Fruit fly (Drosophila melanogaster): ENCODE results near the gene Ir7c.
A peak's percentile ranks its signal among the peaks of the same experiment; 100 is the strongest.

The Ir7c gene

DNA sequence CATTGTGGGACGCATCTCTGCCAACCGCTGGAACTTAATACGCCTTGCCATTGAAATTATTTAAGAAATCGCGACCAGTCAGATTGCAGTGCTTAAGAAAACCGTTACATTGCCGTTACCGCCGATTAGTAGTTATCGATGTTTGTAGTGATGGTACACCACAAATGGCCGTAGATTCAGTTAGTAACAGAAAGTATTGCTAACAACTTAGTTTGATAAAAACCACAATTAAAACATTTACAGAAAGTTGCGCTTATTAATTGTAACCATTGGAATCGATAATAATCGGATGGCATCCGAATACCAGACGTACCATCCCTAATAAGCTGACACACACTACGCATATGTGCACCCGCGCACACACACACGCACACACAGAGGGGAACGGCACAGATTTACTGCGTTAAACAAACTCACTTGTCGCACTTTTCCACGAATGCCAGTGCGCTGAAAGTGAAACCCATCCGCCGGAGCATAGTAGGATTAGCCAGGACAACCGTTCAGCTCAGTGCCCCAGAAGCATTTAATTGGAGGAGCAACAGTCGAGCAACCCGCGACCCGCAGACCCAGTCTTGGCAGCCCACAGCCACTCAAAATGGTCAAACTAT, 46.0 kb downstream of the Ir7c start, which contains the start of the genes hdm and Ykt6 (continued):
- peak; percentile 50; the same call in 1 of the 2 replicates for TF ChIP-seq CG32772 (GFP tag; IDR thresholded peaks at IDR 0.05)
- no peak for TF ChIP-seq HLHmδ (GFP tag; optimal IDR thresholded peaks at IDR 0.05)
- TF ChIP-seq CG7928 (GFP tag; optimal IDR thresholded peaks at IDR 0.05), result peak; percentile 51
- TF ChIP-seq CG12155 (GFP tag; optimal IDR thresholded peaks at IDR 0.05), result peak; percentile 86
- TF ChIP-seq sug (tag; optimal IDR thresholded peaks at IDR 0.05), result peak; percentile 72
- TF ChIP-seq CG10979 (tag; optimal IDR thresholded peaks at IDR 0.05), result peak; percentile 66
- peak; percentile 56 for TF ChIP-seq CG8924 (tag; optimal IDR thresholded peaks at IDR 0.05)
- TF ChIP-seq CG4404 (GFP tag; IDR thresholded peaks at IDR 0.05), result peak; percentile 79
- peak; percentile 90 for TF ChIP-seq CG9932 (GFP tag; IDR thresholded peaks at IDR 0.05)
- TF ChIP-seq CG14014 (GFP tag; IDR thresholded peaks at IDR 0.05), result peak; percentile 81
- peak; percentile 58 for TF ChIP-seq CG12744 (GFP tag; optimal IDR thresholded peaks at IDR 0.05)
- TF ChIP-seq CG4707 (GFP tag; optimal IDR thresholded peaks at IDR 0.05), result no peak
- no peak for TF ChIP-seq Sox102F (GFP tag; optimal IDR thresholded peaks at IDR 0.05)
- TF ChIP-seq CG18619 (GFP tag; optimal IDR thresholded peaks at IDR 0.05), result peak; percentile 51
- TF ChIP-seq CG9817 (tag; optimal IDR thresholded peaks at IDR 0.05), result peak; percentile 72
- peak; percentile 75; the same call in 1 of the 2 replicates for TF ChIP-seq al (GFP tag; IDR thresholded peaks at IDR 0.05)
- TF ChIP-seq CG8281 (tag; optimal IDR thresholded peaks at IDR 0.05), result no peak
- peak; percentile 83 for TF ChIP-seq H2.0 (GFP tag; IDR thresholded peaks at IDR 0.05)
- peak; percentile 59 for TF ChIP-seq CG12299 (tag; optimal IDR thresholded peaks at IDR 0.05)
- TF ChIP-seq CG3726 (GFP tag; IDR thresholded peaks at IDR 0.05), result 0 out of 3 replicates have a peak, but pooled peaks have one; percentile 63
- peak; percentile 72 for TF ChIP-seq CG33213 (GFP tag; optimal IDR thresholded peaks at IDR 0.05)
- TF ChIP-seq Asciz (GFP tag; optimal IDR thresholded peaks at IDR 0.05), result no peak
- peak; percentile 80 for TF ChIP-seq CG16863 (GFP tag; optimal IDR thresholded peaks at IDR 0.05)
- peak; percentile 74 for TF ChIP-seq Mad (GFP tag; optimal IDR thresholded peaks at IDR 0.05)
- peak; percentile 87 for TF ChIP-seq Dbx (GFP tag; IDR thresholded peaks at IDR 0.05)
- peak in 1 of 2 experiments; percentile 72 for TF ChIP-seq Hr51 (GFP tag; optimal IDR thresholded peaks at IDR 0.05)
- TF ChIP-seq CG7556 (GFP tag; optimal IDR thresholded peaks at IDR 0.05), result peak; percentile 52
- TF ChIP-seq phol (tag; optimal IDR thresholded peaks at IDR 0.05), result peak; percentile 77
- TF ChIP-seq CG4820 (GFP tag; optimal IDR thresholded peaks at IDR 0.05), result peak; percentile 76
- TF ChIP-seq ara (GFP tag; IDR thresholded peaks at IDR 0.05), result peak; percentile 85
- peak; percentile 91 for TF ChIP-seq tna (GFP tag; IDR thresholded peaks at IDR 0.05; ENCODE audit: partially characterized antibody)
- peak; percentile 67 for TF ChIP-seq slp2 (GFP tag; optimal IDR thresholded peaks at IDR 0.05)
- peak; percentile 86 for TF ChIP-seq ato (GFP tag; IDR thresholded peaks at IDR 0.05; ENCODE audit: partially characterized antibody)
- TF ChIP-seq Rfx (GFP tag; IDR thresholded peaks at IDR 0.05), result peak; percentile 88
- TF ChIP-seq tll (GFP tag; optimal IDR thresholded peaks at IDR 0.05), result no peak
- no peak for TF ChIP-seq Dip2 (GFP tag; IDR thresholded peaks at IDR 0.05)
- TF ChIP-seq chif (GFP tag; optimal IDR thresholded peaks at IDR 0.05), result peak; percentile 68 to 81
- peak; percentile 58 for TF ChIP-seq en (GFP tag; optimal IDR thresholded peaks at IDR 0.05)
- no peak for TF ChIP-seq HHEX (GFP tag; optimal IDR thresholded peaks at IDR 0.05)
- TF ChIP-seq CG17912 (GFP tag; optimal IDR thresholded peaks at IDR 0.05), result no peak
- TF ChIP-seq unc-4 (GFP tag; IDR thresholded peaks at IDR 0.05; ENCODE audit: partially characterized antibody), result peak; percentile 97
- TF ChIP-seq CG8359 (GFP tag; optimal IDR thresholded peaks at IDR 0.05; ENCODE audit: borderline replicate concordance), result peak; percentile 30
- peak; percentile 70 for TF ChIP-seq CG10366 (GFP tag; IDR thresholded peaks at IDR 0.05)
- no peak for TF ChIP-seq CG10147 (GFP tag; optimal IDR thresholded peaks at IDR 0.05)
- peak; percentile 83 for TF ChIP-seq CG2712 (tag; optimal IDR thresholded peaks at IDR 0.05)
- peak in 1 of 2 experiments; percentile 58 for TF ChIP-seq crp (GFP tag; optimal IDR thresholded peaks at IDR 0.05)
- peak; percentile 88 for TF ChIP-seq Antp (GFP tag; optimal IDR thresholded peaks at IDR 0.05)
- TF ChIP-seq Xrp1 (GFP tag; IDR thresholded peaks at IDR 0.05), result peak; percentile 86
- TF ChIP-seq CG17568 (GFP tag; optimal IDR thresholded peaks at IDR 0.05), result no peak

All from whole organism, embryonic.